Worm (Caenorhabditis elegans) whole organism, L2 larva: ENCODE measurements around the gene ndub-3.
A peak's percentile ranks its signal among the peaks of the same experiment; 100 is the strongest.

ENCODE experiments used
- C34F6.9 ChIP-seq: fragments of 150-350 bp; optimal IDR thresholded peaks from 2 replicates; lab custom pipeline; 2014; ENCODE audit warnings: missing biosample characterization, missing genetic modification characterization
- F13H6.1 ChIP-seq: sonication (generic microtip); optimal IDR thresholded peaks from 2 replicates; lab custom pipeline; 2016; ENCODE audit warnings: missing genetic modification characterization, missing compliant biosample characterization
- R02D3.7 ChIP-seq: fragments of 150-350 bp; optimal IDR thresholded peaks from 2 replicates; lab custom pipeline; 2014; ENCODE audit warnings: missing biosample characterization, missing genetic modification characterization
- Y55F3AM.14 ChIP-seq: fragments of 200-800 bp; sonication (Bioruptor generic); optimal IDR thresholded peaks from 2 replicates; lab custom pipeline; 2018; ENCODE audit warnings: mild to moderate bottlenecking, missing genetic modification characterization, missing compliant biosample characterization
- ZK546.5 ChIP-seq: sonication (generic microtip); optimal IDR thresholded peaks from 2 replicates; lab custom pipeline; 2017; ENCODE audit warnings: missing biosample characterization, missing genetic modification characterization
- alr-1 ChIP-seq: fragments of 150-350 bp; optimal IDR thresholded peaks from 2 replicates; lab custom pipeline; 2014; ENCODE audit warnings: missing biosample characterization, missing genetic modification characterization
- aly-2 ChIP-seq: fragments of 150-350 bp; optimal IDR thresholded peaks from 2 replicates; lab custom pipeline; 2014; ENCODE audit warnings: missing biosample characterization, missing genetic modification characterization
- ama-1 ChIP-seq: fragments of 150-350 bp; optimal IDR thresholded peaks from 2 replicates; lab custom pipeline; 2018; ENCODE audit warnings: inconsistent platforms
- ceh-82 ChIP-seq: fragments of 150-350 bp; optimal IDR thresholded peaks from 2 replicates; lab custom pipeline; 2014; ENCODE audit warnings: missing biosample characterization, missing genetic modification characterization
- crh-2 ChIP-seq: sonication (generic microtip); optimal IDR thresholded peaks from 2 replicates; lab custom pipeline; 2017; ENCODE audit warnings: missing biosample characterization, missing genetic modification characterization
- dmd-4 ChIP-seq: sonication (generic microtip); optimal IDR thresholded peaks from 2 replicates; lab custom pipeline; 2017; ENCODE audit warnings: missing biosample characterization, missing genetic modification characterization
- egl-27 ChIP-seq: sonication (generic microtip); optimal IDR thresholded peaks from 3 replicates; lab custom pipeline; 2017; ENCODE audit warnings: missing biosample characterization, missing genetic modification reagents, missing genetic modification characterization
- fos-1 ChIP-seq: fragments of 150-350 bp; optimal IDR thresholded peaks from 2 replicates; lab custom pipeline; 2014; ENCODE audit warnings: missing biosample characterization, missing genetic modification characterization
- gmeb-1 ChIP-seq: fragments of 150-350 bp; optimal IDR thresholded peaks from 2 replicates; lab custom pipeline; 2014; ENCODE audit warnings: missing biosample characterization, missing genetic modification characterization
- lin-11 ChIP-seq: fragments of 150-350 bp; sonication (generic microtip); optimal IDR thresholded peaks from 2 replicates; lab custom pipeline; 2014; ENCODE audit warnings: missing biosample characterization, missing genetic modification characterization, inconsistent platforms, mixed read lengths
- lsy-2 ChIP-seq, 2 experiments: fragments of 150-350 bp in 1 of 2; sonication (generic microtip) in 1 of 2; optimal IDR thresholded peaks; 2 replicates each; lab custom pipeline; 2014 to 2017; ENCODE audit warnings: missing biosample characterization in 2 of 2, missing genetic modification characterization in 2 of 2
- mab-5 ChIP-seq: fragments of 150-350 bp; optimal IDR thresholded peaks from 2 replicates; lab custom pipeline; 2014; ENCODE audit warnings: missing biosample characterization, missing genetic modification characterization
- mdl-1 ChIP-seq, 2 experiments: fragments of 150-350 bp in 1 of 2; sonication (generic microtip) in 1 of 2; optimal IDR thresholded peaks; 2 replicates each; lab custom pipeline; 2017; ENCODE audit warnings: missing biosample characterization in 2 of 2, missing genetic modification characterization in 2 of 2
- nhr-10 ChIP-seq: sonication (generic microtip); optimal IDR thresholded peaks from 2 replicates; lab custom pipeline; 2017; ENCODE audit warnings: missing biosample characterization, missing genetic modification characterization
- nhr-11 ChIP-seq: fragments of 150-350 bp; optimal IDR thresholded peaks from 2 replicates; lab custom pipeline; 2014; ENCODE audit warnings: missing biosample characterization, missing genetic modification characterization
- nhr-12 ChIP-seq: fragments of 150-350 bp; optimal IDR thresholded peaks from 2 replicates; lab custom pipeline; 2014; ENCODE audit warnings: missing biosample characterization, missing genetic modification characterization
- nhr-21 ChIP-seq: fragments of 150-350 bp; optimal IDR thresholded peaks from 2 replicates; lab custom pipeline; 2014; ENCODE audit warnings: missing biosample characterization, missing genetic modification characterization
- nhr-23 ChIP-seq: fragments of 150-350 bp; optimal IDR thresholded peaks from 2 replicates; lab custom pipeline; 2014; ENCODE audit warnings: missing biosample characterization, missing genetic modification reagents, missing genetic modification characterization
- nhr-237 ChIP-seq: fragments of 150-350 bp; optimal IDR thresholded peaks from 2 replicates; lab custom pipeline; 2014; ENCODE audit warnings: missing biosample characterization, missing genetic modification characterization
- nhr-25 ChIP-seq: fragments of 150-350 bp; sonication (generic microtip); optimal IDR thresholded peaks from 3 replicates; lab custom pipeline; 2014; ENCODE audit warnings: missing biosample characterization, missing genetic modification characterization
- nhr-77 ChIP-seq: fragments of 150-350 bp; optimal IDR thresholded peaks from 2 replicates; lab custom pipeline; 2014; ENCODE audit warnings: missing biosample characterization, missing genetic modification characterization
- peb-1 ChIP-seq: fragments of 150-350 bp; optimal IDR thresholded peaks from 2 replicates; lab custom pipeline; 2014; ENCODE audit warnings: missing biosample characterization, missing genetic modification characterization
- sem-4 ChIP-seq: fragments of 150-350 bp; optimal IDR thresholded peaks from 2 replicates; lab custom pipeline; 2014; ENCODE audit warnings: missing biosample characterization, missing genetic modification reagents, missing genetic modification characterization
- skn-1 ChIP-seq: sonication (generic microtip); optimal IDR thresholded peaks from 2 replicates; lab custom pipeline; 2017; ENCODE audit warnings: missing biosample characterization, missing genetic modification characterization
- sma-3 ChIP-seq: sonication (generic microtip); optimal IDR thresholded peaks from 2 replicates; lab custom pipeline; 2016; ENCODE audit warnings: missing genetic modification reagents, missing genetic modification characterization, missing compliant biosample characterization
- sma-9 ChIP-seq, 2 experiments: fragments of 150-350 bp in 1 of 2; sonication (generic microtip) in 1 of 2; optimal IDR thresholded peaks; 2 replicates each; lab custom pipeline; 2014 to 2016; ENCODE audit warnings: missing genetic modification characterization in 2 of 2, mild to moderate bottlenecking in 1 of 2, missing biosample characterization in 1 of 2, missing compliant biosample characterization in 1 of 2, missing genetic modification reagents in 1 of 2, moderate library complexity in 1 of 2
- unc-39 ChIP-seq: fragments of 150-350 bp; optimal IDR thresholded peaks from 2 replicates; lab custom pipeline; 2014; ENCODE audit warnings: missing biosample characterization, missing genetic modification characterization
- unc-55 ChIP-seq: fragments of 150-350 bp; sonication (generic microtip); optimal IDR thresholded peaks from 3 replicates; lab custom pipeline; 2014; ENCODE audit warnings: missing biosample characterization, missing genetic modification reagents, missing genetic modification characterization
- unc-62 ChIP-seq: fragments of 150-350 bp; optimal IDR thresholded peaks from 2 replicates; lab custom pipeline; 2014; ENCODE audit warnings: missing biosample characterization, missing genetic modification reagents, missing genetic modification characterization
- zag-1 ChIP-seq: fragments of 150-350 bp; optimal IDR thresholded peaks from 2 replicates; lab custom pipeline; 2014; ENCODE audit warnings: missing biosample characterization, missing genetic modification characterization
- ztf-1 ChIP-seq: fragments of 200-800 bp; sonication (Bioruptor generic); conservative IDR thresholded peaks from 2 replicates; pipeline ENCODE4 v1.3.6; 2022; ENCODE audit warnings: missing genetic modification characterization, missing compliant biosample characterization
- ztf-11 ChIP-seq: sonication (generic microtip); optimal IDR thresholded peaks from 2 replicates; lab custom pipeline; 2017; ENCODE audit warnings: missing biosample characterization, missing genetic modification characterization
- ztf-4 ChIP-seq: fragments of 150-350 bp; optimal IDR thresholded peaks from 2 replicates; lab custom pipeline; 2014; ENCODE audit warnings: missing biosample characterization, missing genetic modification characterization

ndub-3 gene

ce11 chrII:8947391-8947790 lies 17.3 kb downstream of the ndub-3 start, which contains the start of gene cutl-15:
Gene cutl-15, minus strand, starts transcription at chrII:8947688.
- TF ChIP-seq R02D3.7 (no peak), nhr-23 (no peak), ztf-11 (no peak), unc-62 (GFP tag; lab: Kevin White, UChicago) (no peak), nhr-12 (tag; lab: Kevin White, UChicago) (no peak), Y55F3AM.14 (GFP tag; lab: Kevin White, UChicago) (no peak), mdl-1 (tag; optimal IDR thresholded peaks at IDR 0.05; lab: Kevin White, UChicago) (no peak), ceh-82 (tag; lab: Kevin White, UChicago) (no peak), nhr-25 (no peak), sem-4 (no peak), ztf-1 (GFP tag; lab: Robert Waterston, UW) (no peak), skn-1 (tag; lab: Kevin White, UChicago) (no peak), nhr-10 (tag; lab: Kevin White, UChicago) (no peak), sma-3 (GFP tag; lab: Kevin White, UChicago) (no peak), nhr-77 (tag; lab: Kevin White, UChicago) (no peak), ztf-4 (tag; lab: Kevin White, UChicago) (no peak), nhr-21 (no peak), crh-2 (tag; lab: Kevin White, UChicago) (no peak), nhr-237 (tag; lab: Kevin White, UChicago) (no peak)

ce11 chrII:8945167-8945566 lies 19.5 kb downstream of the ndub-3 start:
- TF ChIP-seq ama-1 (lab: Kevin White, UChicago), result no peak
- TF ChIP-seq nhr-23, result no peak
- no peak for TF ChIP-seq nhr-25
- TF ChIP-seq sma-9 (GFP tag; optimal IDR thresholded peaks at IDR 0.05; lab: Kevin White, UChicago), result no peak
- TF ChIP-seq sma-9 (tag; optimal IDR thresholded peaks at IDR 0.05; lab: Kevin White, UChicago), result no peak
- TF ChIP-seq nhr-11 (tag; lab: Kevin White, UChicago), result no peak
- no peak for TF ChIP-seq sma-3 (GFP tag; lab: Kevin White, UChicago)
- TF ChIP-seq lin-11 (tag; lab: Kevin White, UChicago), result no peak
- TF ChIP-seq dmd-4 (tag; lab: Kevin White, UChicago), result no peak
- no peak for TF ChIP-seq ZK546.5
- no peak for TF ChIP-seq crh-2 (tag; lab: Kevin White, UChicago)

- TF ChIP-seq peb-1 (tag; lab: Kevin White, UChicago) (no peak), ceh-82 (tag; lab: Kevin White, UChicago) (no peak), unc-39 (tag; lab: Kevin White, UChicago) (no peak), crh-2 (tag; lab: Kevin White, UChicago) (peak; percentile 2), alr-1 (tag; lab: Kevin White, UChicago) (no peak), fos-1 (tag; lab: Kevin White, UChicago) (no peak), unc-55 (GFP tag; lab: Kevin White, UChicago) (peak; percentile 54), C34F6.9 (tag; lab: Kevin White, UChicago) (peak; percentile 51), aly-2 (tag; lab: Kevin White, UChicago) (no peak), sma-9 (GFP tag; optimal IDR thresholded peaks at IDR 0.05; lab: Kevin White, UChicago) (no peak), sma-9 (tag; optimal IDR thresholded peaks at IDR 0.05; lab: Kevin White, UChicago) (no peak), zag-1 (tag; lab: Kevin White, UChicago) (no peak), lsy-2 (tag; optimal IDR thresholded peaks at IDR 0.05; lab: Kevin White, UChicago) (peak in 1 of 2 experiments; percentile 62), ztf-4 (tag; lab: Kevin White, UChicago) (no peak), gmeb-1 (tag; lab: Kevin White, UChicago) (peak; percentile 70), nhr-10 (tag; lab: Kevin White, UChicago) (no peak)
Measured at ce11 chrII:8940362-8940940, 24.2 kb downstream of the ndub-3 start, which contains the start of the genes set-17 and T21B10.4. Gene set-17, minus strand, starts transcription at chrII:8940488. Gene T21B10.4, plus strand, starts transcription at chrII:8940894.

- TF ChIP-seq nhr-12 (tag; lab: Kevin White, UChicago) (no peak), crh-2 (tag; lab: Kevin White, UChicago) (no peak), peb-1 (tag; lab: Kevin White, UChicago) (no peak), nhr-237 (tag; lab: Kevin White, UChicago) (no peak), F13H6.1 (tag; lab: Kevin White, UChicago) (no peak), ZK546.5 (no peak), sma-9 (GFP tag; optimal IDR thresholded peaks at IDR 0.05; lab: Kevin White, UChicago) (no peak), sma-9 (tag; optimal IDR thresholded peaks at IDR 0.05; lab: Kevin White, UChicago) (no peak), sma-3 (GFP tag; lab: Kevin White, UChicago) (no peak), nhr-21 (no peak), egl-27 (no peak), nhr-25 (no peak), fos-1 (tag; lab: Kevin White, UChicago) (no peak), R02D3.7 (no peak), ama-1 (lab: Kevin White, UChicago) (no peak), mab-5 (tag; lab: Kevin White, UChicago) (no peak), C34F6.9 (tag; lab: Kevin White, UChicago) (no peak), Y55F3AM.14 (GFP tag; lab: Kevin White, UChicago) (no peak), alr-1 (tag; lab: Kevin White, UChicago) (no peak)
Measured at ce11 chrII:8938907-8939622, 25.6 kb downstream of the ndub-3 start.
